Fruit fly (Drosophila melanogaster): ENCODE results near the gene CG10907.

Gene CG10907

DNA sequence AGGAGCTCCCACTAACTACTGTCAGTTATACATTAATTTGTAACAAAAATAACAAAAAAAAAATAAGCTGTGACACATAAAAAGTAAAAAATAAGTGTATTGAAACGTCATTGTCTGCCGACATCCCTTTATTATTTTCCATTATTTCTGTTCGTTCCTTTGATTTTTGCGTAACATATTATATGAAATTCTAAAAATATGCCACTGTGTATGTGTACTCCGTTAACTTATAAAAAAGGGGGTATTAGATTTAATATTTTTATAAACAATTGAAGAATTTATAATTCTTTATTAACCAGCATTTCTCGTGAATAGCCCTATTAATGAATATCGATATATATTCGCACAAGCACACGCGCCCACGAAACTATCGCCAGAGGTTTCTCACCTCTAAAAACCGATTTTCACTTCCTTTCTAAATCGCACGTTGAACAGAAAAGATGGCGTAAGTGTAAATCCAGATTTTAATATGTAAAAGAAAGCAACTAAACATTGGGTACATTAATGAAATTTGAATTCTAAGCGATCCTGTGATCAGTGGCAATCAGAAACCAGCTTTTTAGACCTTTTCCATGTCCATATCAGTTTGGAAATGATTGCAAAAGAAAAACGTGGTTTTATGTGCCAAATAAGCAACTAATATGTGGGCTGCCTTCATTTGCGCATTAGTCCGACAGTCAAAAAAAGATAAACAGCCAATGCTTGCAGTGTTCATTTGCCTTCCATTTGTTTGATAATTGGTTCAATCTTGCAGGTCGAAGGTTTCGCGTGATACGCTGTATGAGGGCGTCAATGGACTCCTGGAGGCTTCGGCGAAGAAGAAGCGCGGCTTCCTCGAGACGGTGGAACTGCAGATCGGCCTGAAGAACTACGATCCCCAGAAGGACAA is 29.4 kb downstream of the CG10907 start, which contains the start of gene RpL10Ab:
RpL10Ab (plus strand) TSS at position 406 of the 889 bp plus-strand sequence.
- no peak for TF ChIP-seq EcR (GFP tag; optimal IDR thresholded peaks at IDR 0.05)
- TF ChIP-seq pan (optimal IDR thresholded peaks at IDR 0.05) = no peak
- TF ChIP-seq usp (GFP tag; optimal IDR thresholded peaks at IDR 0.05) = no peak

dm6 chr3L:11825560-11826153 is 32.3 kb downstream of the CG10907 start, which contains the start of gene CG32095:
CG32095 (minus strand) TSS chr3L:11825732.
- TF ChIP-seq EcR (GFP tag; optimal IDR thresholded peaks at IDR 0.05) (no peak), usp (GFP tag; optimal IDR thresholded peaks at IDR 0.05) (no peak), pan (optimal IDR thresholded peaks at IDR 0.05) (no peak), psq (optimal IDR thresholded peaks at IDR 0.05) (no peak), Dll (optimal IDR thresholded peaks at IDR 0.05) (no peak), CG8478 (optimal IDR thresholded peaks at IDR 0.05) (no peak)

DNA sequence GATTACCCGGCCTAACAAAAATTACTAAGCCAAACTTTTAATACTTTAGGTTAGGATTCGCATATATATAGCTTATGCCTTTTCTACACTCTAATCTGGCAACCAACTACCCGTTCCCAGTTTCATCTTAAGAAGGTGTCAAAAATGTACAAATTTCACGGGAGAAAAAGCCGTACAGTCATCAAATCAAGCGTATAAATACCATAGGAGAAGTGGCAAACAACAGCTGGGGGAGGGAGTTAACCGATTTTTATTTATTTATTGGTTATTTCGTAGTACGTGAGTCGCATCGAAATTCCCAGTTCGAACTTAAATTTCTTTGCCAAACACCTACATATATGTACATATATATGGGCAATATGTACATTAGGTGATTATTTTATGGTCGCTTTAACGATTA is 35.4 kb downstream of the CG10907 start, which contains the start of gene CG7264:
CG7264 (plus strand) TSS at position 301 of the 400 bp plus-strand sequence.
- TF ChIP-seq psq (optimal IDR thresholded peaks at IDR 0.05) (no peak), CG8478 (optimal IDR thresholded peaks at IDR 0.05) (no peak), pan (optimal IDR thresholded peaks at IDR 0.05) (no peak), usp (GFP tag; optimal IDR thresholded peaks at IDR 0.05) (no peak), EcR (GFP tag; optimal IDR thresholded peaks at IDR 0.05) (no peak), Dll (optimal IDR thresholded peaks at IDR 0.05) (no peak)

DNA sequence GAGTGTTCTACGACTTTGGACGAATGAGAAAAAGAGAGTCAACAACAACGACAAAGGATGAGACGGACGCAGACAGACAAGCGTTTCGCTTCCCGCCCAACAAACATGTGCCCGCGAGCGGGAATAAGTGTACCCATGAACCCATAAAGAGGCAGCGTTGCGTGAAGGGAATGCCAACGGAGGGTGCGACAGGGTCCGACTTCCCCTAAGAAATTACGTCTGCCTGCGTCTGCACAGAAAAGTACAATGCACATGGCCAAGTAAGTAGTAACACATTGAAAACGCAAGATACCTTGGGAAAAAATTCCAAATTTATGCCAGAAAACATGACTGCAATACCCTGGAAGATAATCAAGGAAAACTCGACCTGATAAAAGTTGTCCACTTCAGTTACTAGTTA is 37.9 kb downstream of the CG10907 start:
- no peak for TF ChIP-seq CG8478 (optimal IDR thresholded peaks at IDR 0.05)
- TF ChIP-seq pan (optimal IDR thresholded peaks at IDR 0.05) = no peak
- TF ChIP-seq psq (optimal IDR thresholded peaks at IDR 0.05) = no peak
- TF ChIP-seq Dll (optimal IDR thresholded peaks at IDR 0.05) = no peak
- no peak for TF ChIP-seq EcR (GFP tag; optimal IDR thresholded peaks at IDR 0.05)
- TF ChIP-seq usp (GFP tag; optimal IDR thresholded peaks at IDR 0.05) = no peak

DNA sequence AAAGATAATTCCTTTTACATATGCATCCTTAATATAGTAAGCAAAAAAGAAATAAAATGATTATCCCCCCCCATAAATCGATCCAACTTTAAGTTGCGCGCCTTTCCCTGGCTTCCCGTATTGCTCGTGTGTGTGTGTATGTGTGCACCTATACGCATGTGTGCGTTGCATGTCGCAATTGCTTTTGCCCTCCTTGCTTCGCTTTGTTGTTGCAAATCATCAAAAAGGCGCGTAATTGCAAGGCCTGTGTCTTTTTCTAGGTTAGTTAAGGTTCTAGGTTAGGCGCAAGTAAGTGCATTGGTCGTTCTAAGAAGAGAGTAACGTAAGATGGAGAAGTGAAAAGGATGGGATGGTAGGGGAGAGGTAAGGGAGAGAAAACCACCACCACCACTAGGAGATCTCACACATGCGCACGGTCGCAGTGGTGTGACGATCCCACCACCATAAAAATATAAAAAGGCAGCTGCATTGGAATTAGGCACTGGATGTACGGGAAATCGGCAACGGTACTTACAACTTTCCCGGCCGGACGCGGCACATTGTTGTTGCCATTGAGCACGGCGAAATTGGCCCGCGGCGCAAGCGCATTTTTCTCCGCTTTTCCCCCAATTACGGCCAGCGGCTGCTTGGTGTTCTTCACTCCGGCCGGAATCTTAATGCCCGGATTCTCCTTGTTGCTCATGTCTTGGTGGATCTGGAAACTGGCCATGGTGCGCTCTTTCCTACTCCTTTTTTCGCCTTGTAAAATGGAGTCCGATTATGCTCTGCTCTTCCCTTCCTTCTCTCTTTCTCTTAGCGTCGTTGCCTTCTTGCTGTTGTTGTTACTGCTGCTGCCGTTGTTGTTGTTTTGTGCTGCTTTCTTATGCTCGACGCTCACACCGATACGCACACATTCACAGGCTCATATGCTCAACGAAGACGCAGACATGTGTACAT is 39.3 kb downstream of the CG10907 start:
- TF ChIP-seq pan (optimal IDR thresholded peaks at IDR 0.05) = no peak
- TF ChIP-seq Dll (optimal IDR thresholded peaks at IDR 0.05) = no peak
- TF ChIP-seq CG8478 (optimal IDR thresholded peaks at IDR 0.05) = no peak
- no peak for TF ChIP-seq usp (GFP tag; optimal IDR thresholded peaks at IDR 0.05)
- no peak for TF ChIP-seq psq (optimal IDR thresholded peaks at IDR 0.05)
- TF ChIP-seq EcR (GFP tag; optimal IDR thresholded peaks at IDR 0.05) = no peak

DNA sequence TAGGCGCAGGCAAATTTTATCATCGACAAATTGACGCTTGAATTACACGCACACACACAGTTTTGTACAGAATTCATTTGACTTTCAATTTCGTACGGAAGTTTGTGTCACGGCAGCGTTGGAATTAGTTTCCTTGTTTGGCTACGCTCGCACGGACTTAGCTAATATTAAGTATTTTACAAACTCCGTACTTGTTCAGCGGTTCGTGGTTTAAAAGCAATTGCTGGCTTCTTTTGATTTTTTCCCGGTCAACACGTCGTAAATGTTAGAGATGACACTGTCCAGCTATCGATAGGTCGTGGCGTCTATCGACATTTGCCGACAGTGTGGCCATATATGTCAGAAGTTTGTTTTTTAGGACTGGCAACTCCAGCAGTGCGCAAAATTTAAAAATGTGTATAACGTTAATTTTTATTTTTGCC is 40.0 kb downstream of the CG10907 start, which contains the start of gene CycA:
CycA (minus strand) TSS at position 283 of the 422 bp plus-strand sequence.
- TF ChIP-seq Dll (optimal IDR thresholded peaks at IDR 0.05) = no peak
- no peak for TF ChIP-seq pan (optimal IDR thresholded peaks at IDR 0.05)
- TF ChIP-seq usp (GFP tag; optimal IDR thresholded peaks at IDR 0.05) = no peak
- no peak for TF ChIP-seq psq (optimal IDR thresholded peaks at IDR 0.05)
- TF ChIP-seq CG8478 (optimal IDR thresholded peaks at IDR 0.05) = no peak
- TF ChIP-seq EcR (GFP tag; optimal IDR thresholded peaks at IDR 0.05) = no peak

dm6 chr3L:11836575-11837077 is 43.3 kb downstream of the CG10907 start, which contains the start of gene CG43064:
CG43064 (minus strand) TSS chr3L:11836721.
- TF ChIP-seq psq (optimal IDR thresholded peaks at IDR 0.05) (no peak), EcR (GFP tag; optimal IDR thresholded peaks at IDR 0.05) (no peak), usp (GFP tag; optimal IDR thresholded peaks at IDR 0.05) (no peak)
